Worm (Caenorhabditis elegans) whole organism, L4 larva: ENCODE measurements around the gene F28C10.1.
A peak's percentile ranks its signal among the peaks of the same experiment; 100 is the strongest.

Experiments used
- F26F4.8 ChIP-seq: fragments of 200-800 bp; sonication (Bioruptor generic); conservative IDR thresholded peaks from 2 replicates; pipeline ENCODE4 v1.3.6; 2022; ENCODE audit warnings: missing genetic modification characterization, missing compliant biosample characterization
- F37D6.2 ChIP-seq: sonication (generic microtip); optimal IDR thresholded peaks from 2 replicates; lab custom pipeline; 2016; ENCODE audit warnings: mild to moderate bottlenecking, missing genetic modification characterization, missing compliant biosample characterization
- Y5F2A.4 ChIP-seq: fragments of 200-800 bp; sonication (Bioruptor generic); optimal IDR thresholded peaks from 2 replicates; lab custom pipeline; 2018; ENCODE audit warnings: mild to moderate bottlenecking, missing genetic modification characterization, missing compliant biosample characterization
- ZK546.5 ChIP-seq, 2 experiments: sonication (generic microtip); optimal IDR thresholded peaks; 2 replicates each; lab custom pipeline; 2017; ENCODE audit warnings: missing biosample characterization in 2 of 2, missing genetic modification characterization in 2 of 2
- aha-1 ChIP-seq: fragments of 150-350 bp; peaks from one replicate; lab custom pipeline; 2014; ENCODE audit warnings: missing biosample characterization, missing genetic modification characterization
- attf-4 ChIP-seq: sonication (generic microtip); optimal IDR thresholded peaks from 3 replicates; lab custom pipeline; 2017; ENCODE audit warnings: missing biosample characterization, missing genetic modification characterization
- ceh-62 ChIP-seq: sonication (generic microtip); optimal IDR thresholded peaks from 2 replicates; lab custom pipeline; 2017; ENCODE audit warnings: missing biosample characterization, missing genetic modification characterization
- ceh-82 ChIP-seq: sonication (generic microtip); optimal IDR thresholded peaks from 2 replicates; lab custom pipeline; 2017; ENCODE audit warnings: missing biosample characterization, missing genetic modification characterization
- cey-2 ChIP-seq: sonication (generic microtip); optimal IDR thresholded peaks from 3 replicates; lab custom pipeline; 2017; ENCODE audit warnings: missing genetic modification characterization, mild to moderate bottlenecking, missing compliant biosample characterization, antibody characterized with exemption, borderline replicate concordance; ENCODE audit not compliant: insufficient read depth
- dmd-6 ChIP-seq: fragments of 200-800 bp; sonication (Bioruptor generic); IDR thresholded peaks from 2 replicates; pipeline ENCODE4 v1.3.6; 2022; ENCODE audit warnings: missing genetic modification reagents, missing genetic modification characterization, missing compliant biosample characterization
- dmd-9 ChIP-seq: fragments of 200-800 bp; sonication (Bioruptor generic); IDR thresholded peaks from 2 replicates; pipeline ENCODE4 v1.3.6; 2022; ENCODE audit warnings: missing genetic modification reagents, missing genetic modification characterization, missing compliant biosample characterization
- dpl-1 ChIP-seq: fragments of 150-350 bp; optimal IDR thresholded peaks from 2 replicates; lab custom pipeline; 2014; ENCODE audit warnings: missing biosample characterization, missing genetic modification reagents, missing genetic modification characterization
- egl-43 ChIP-seq: fragments of 200-800 bp; sonication (Bioruptor generic); IDR thresholded peaks from 2 replicates; pipeline ENCODE4 v1.3.6; 2022; ENCODE audit warnings: missing genetic modification reagents, missing genetic modification characterization, missing compliant biosample characterization
- gei-8 ChIP-seq: fragments of 200-800 bp; sonication (Bioruptor generic); optimal IDR thresholded peaks from 2 replicates; lab custom pipeline; 2018; ENCODE audit warnings: mild to moderate bottlenecking, missing genetic modification characterization, missing compliant biosample characterization
- hlh-11 ChIP-seq: fragments of 200-800 bp; sonication (Bioruptor generic); optimal IDR thresholded peaks from 2 replicates; lab custom pipeline; 2018; ENCODE audit warnings: mild to moderate bottlenecking, missing genetic modification characterization, missing compliant biosample characterization
- lin-1 ChIP-seq: fragments of 200-800 bp; sonication (Bioruptor generic); IDR thresholded peaks from 2 replicates; pipeline ENCODE4 v1.3.6; 2022; ENCODE audit warnings: missing genetic modification reagents, missing genetic modification characterization, missing compliant biosample characterization
- lin-29 ChIP-seq: fragments of 200-800 bp; sonication (Bioruptor generic); IDR thresholded peaks from 2 replicates; pipeline ENCODE4 v1.3.6; 2022; ENCODE audit warnings: missing genetic modification reagents, missing genetic modification characterization, missing compliant biosample characterization
- mdl-1 ChIP-seq, 2 experiments: fragments of 150-350 bp in 1 of 2; sonication (generic microtip) in 1 of 2; optimal IDR thresholded peaks; 2 replicates each; lab custom pipeline; 2014 to 2017; ENCODE audit warnings: missing biosample characterization in 2 of 2, missing genetic modification characterization in 2 of 2
- mep-1 ChIP-seq: fragments of 150-350 bp; sonication (generic microtip); optimal IDR thresholded peaks from 3 replicates; lab custom pipeline; 2014; ENCODE audit warnings: missing biosample characterization, missing genetic modification characterization
- mxl-2 ChIP-seq: fragments of 200-800 bp; sonication (Bioruptor generic); conservative IDR thresholded peaks from 2 replicates; pipeline ENCODE4 v1.3.6; 2022; ENCODE audit warnings: missing genetic modification reagents, missing genetic modification characterization, missing compliant biosample characterization
- mxl-3 ChIP-seq: fragments of 200-800 bp; sonication (Bioruptor generic); optimal IDR thresholded peaks from 2 replicates; lab custom pipeline; 2018; ENCODE audit warnings: mild to moderate bottlenecking, missing genetic modification characterization, missing compliant biosample characterization
- nhr-102 ChIP-seq: sonication (generic microtip); optimal IDR thresholded peaks from 2 replicates; lab custom pipeline; 2016; ENCODE audit warnings: mild to moderate bottlenecking, missing genetic modification characterization, moderate library complexity, missing compliant biosample characterization
- nhr-237 ChIP-seq: sonication (generic microtip); optimal IDR thresholded peaks from 2 replicates; lab custom pipeline; 2017; ENCODE audit warnings: missing biosample characterization, missing genetic modification characterization
- nhr-28 ChIP-seq: fragments of 150-350 bp; optimal IDR thresholded peaks from 2 replicates; lab custom pipeline; 2014; ENCODE audit warnings: missing biosample characterization, missing genetic modification characterization
- nhr-48 ChIP-seq: sonication (generic microtip); optimal IDR thresholded peaks from 2 replicates; lab custom pipeline; 2016; ENCODE audit warnings: mild to moderate bottlenecking, missing genetic modification characterization, missing compliant biosample characterization
- nhr-6 ChIP-seq: fragments of 150-350 bp; optimal IDR thresholded peaks from 2 replicates; lab custom pipeline; 2014; ENCODE audit warnings: missing biosample characterization, missing genetic modification characterization
- php-3 ChIP-seq: fragments of 200-800 bp; sonication (Bioruptor generic); IDR thresholded peaks from 2 replicates; pipeline ENCODE4 v1.3.6; 2022; ENCODE audit warnings: missing genetic modification reagents, missing genetic modification characterization, missing compliant biosample characterization
- pqm-1 ChIP-seq: sonication (generic microtip); optimal IDR thresholded peaks from 2 replicates; lab custom pipeline; 2017; ENCODE audit warnings: missing biosample characterization, missing genetic modification characterization
- set-16 ChIP-seq: fragments of 200-800 bp; sonication (Bioruptor generic); IDR thresholded peaks from 2 replicates; pipeline ENCODE4 v1.3.6; 2022; ENCODE audit warnings: missing genetic modification reagents, missing genetic modification characterization, missing compliant biosample characterization
- unc-62 ChIP-seq, 3 experiments: fragments of 150-350 bp in 1 of 3; sonication (generic microtip); optimal IDR thresholded peaks in 2 of 3; peaks in 1 of 3; 1 replicate in 1 of 3; 2 replicates in 2 of 3; lab custom pipeline; 2014 to 2017; ENCODE audit warnings: missing biosample characterization in 3 of 3, missing genetic modification characterization in 3 of 3, missing genetic modification reagents in 3 of 3, missing genotype in 1 of 3
- vab-7 ChIP-seq: fragments of 200-800 bp; sonication (Bioruptor generic); IDR thresholded peaks from 2 replicates; pipeline ENCODE4 v1.3.6; 2022; ENCODE audit warnings: missing genetic modification reagents, missing genetic modification characterization, missing compliant biosample characterization
- zip-2 ChIP-seq: fragments of 150-350 bp; optimal IDR thresholded peaks from 2 replicates; lab custom pipeline; 2014; ENCODE audit warnings: missing biosample characterization, missing genetic modification characterization

Gene F28C10.1

DNA sequence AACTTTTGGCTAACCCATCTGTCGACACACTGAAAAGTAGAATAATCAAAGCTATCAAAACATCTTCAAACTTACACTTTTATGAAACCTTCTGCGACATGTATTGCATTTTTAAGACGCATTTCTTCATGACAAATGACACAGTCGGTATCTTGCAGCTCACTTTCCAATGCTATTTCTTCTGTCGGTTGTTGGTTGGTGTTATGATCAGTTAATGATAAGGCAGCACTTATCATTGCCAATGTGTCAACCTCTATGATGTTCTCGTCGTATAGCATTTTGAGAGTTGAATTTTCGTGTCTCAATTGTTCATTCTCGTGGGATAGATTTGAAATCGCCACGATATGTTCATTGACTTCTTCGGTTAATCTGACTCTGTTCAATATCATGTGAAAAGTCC is 10.5 kb downstream of the F28C10.1 start (continued):
- no peak for TF ChIP-seq dmd-9 (GFP tag; lab: Robert Waterston, UW)
- TF ChIP-seq, all 104 proteins: peak for 10

ce11 chrX:553875-554274 is 11.0 kb downstream of the F28C10.1 start, which contains the start of gene F57C12.6:
Gene F57C12.6, minus strand, starts transcription at chrX:553975.
- no peak for TF ChIP-seq nhr-48 (tag; lab: Kevin White, UChicago)
- TF ChIP-seq cey-2 (tag; lab: Kevin White, UChicago): no peak
- no peak for TF ChIP-seq ZK546.5 (tag; optimal IDR thresholded peaks at IDR 0.05; lab: Kevin White, UChicago)
- TF ChIP-seq vab-7 (GFP tag; lab: Robert Waterston, UW): no peak
- TF ChIP-seq set-16: no peak
- TF ChIP-seq nhr-6 (tag; lab: Kevin White, UChicago): no peak
- TF ChIP-seq ceh-82: no peak

- TF ChIP-seq mdl-1 (tag; optimal IDR thresholded peaks at IDR 0.05; lab: Kevin White, UChicago) (no peak), ceh-62 (no peak), nhr-237 (tag; lab: Kevin White, UChicago) (no peak), unc-62 (GFP tag; optimal IDR thresholded peaks at IDR 0.05 in 1 of 2; lab: Kevin White, UChicago) (peak in 1 of 2 experiments; percentile 92), unc-62 (tag; optimal IDR thresholded peaks at IDR 0.05; lab: Kevin White, UChicago) (no peak), zip-2 (no peak), php-3 (GFP tag; lab: Robert Waterston, UW) (peak; percentile 66; the same call in 1 of the 2 replicates), lin-1 (GFP tag; lab: Robert Waterston, UW) (no peak), nhr-6 (tag; lab: Kevin White, UChicago) (no peak), mxl-3 (GFP tag; lab: Kevin White, UChicago) (no peak), Y5F2A.4 (no peak), aha-1 (tag; lab: Kevin White, UChicago) (peak; percentile 41), F37D6.2 (tag; lab: Kevin White, UChicago) (no peak), hlh-11 (tag; lab: Kevin White, UChicago) (peak; percentile 28), attf-4 (tag; lab: Kevin White, UChicago) (no peak), nhr-102 (tag; lab: Kevin White, UChicago) (no peak), egl-43 (GFP tag; lab: Robert Waterston, UW) (no peak), dmd-6 (peak; percentile 45; the same call in 1 of the 2 replicates), nhr-28 (tag; lab: Kevin White, UChicago) (peak; percentile 4), pqm-1 (tag; lab: Kevin White, UChicago) (peak; percentile 70), dpl-1 (GFP tag; lab: Kevin White, UChicago) (no peak)
These were observed 12.3 kb downstream of the F28C10.1 start for ce11 chrX:555043-555791.

DNA sequence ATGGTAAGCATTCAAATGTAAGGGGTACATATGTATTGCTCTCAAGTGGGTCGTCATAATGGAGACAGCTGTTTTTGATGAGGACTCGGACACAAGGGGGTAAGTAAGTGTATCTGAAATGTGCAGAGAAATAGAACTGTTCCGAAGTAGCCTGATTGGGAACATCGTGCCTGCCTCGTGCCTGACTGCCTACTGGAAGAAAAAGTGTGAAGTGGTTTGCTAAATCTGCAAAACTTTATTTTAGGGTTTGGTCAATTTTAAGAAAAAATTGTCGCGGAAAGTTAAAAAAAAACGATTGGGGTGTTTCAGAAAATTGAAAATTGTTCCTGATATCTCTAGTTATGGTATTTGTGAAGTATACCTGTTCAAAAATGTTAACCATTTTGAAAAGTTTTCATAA is 14.3 kb downstream of the F28C10.1 start, which contains the start of gene hlh-19:
TSS of gene hlh-19 (minus strand) at position 101 of the 400 bp plus-strand sequence.
- TF ChIP-seq unc-62 (GFP tag; optimal IDR thresholded peaks at IDR 0.05 in 1 of 2; lab: Kevin White, UChicago) (peak in 1 of 2 experiments; percentile 25), unc-62 (tag; optimal IDR thresholded peaks at IDR 0.05; lab: Kevin White, UChicago) (no peak), lin-29 (GFP tag; lab: Robert Waterston, UW) (no peak)

DNA sequence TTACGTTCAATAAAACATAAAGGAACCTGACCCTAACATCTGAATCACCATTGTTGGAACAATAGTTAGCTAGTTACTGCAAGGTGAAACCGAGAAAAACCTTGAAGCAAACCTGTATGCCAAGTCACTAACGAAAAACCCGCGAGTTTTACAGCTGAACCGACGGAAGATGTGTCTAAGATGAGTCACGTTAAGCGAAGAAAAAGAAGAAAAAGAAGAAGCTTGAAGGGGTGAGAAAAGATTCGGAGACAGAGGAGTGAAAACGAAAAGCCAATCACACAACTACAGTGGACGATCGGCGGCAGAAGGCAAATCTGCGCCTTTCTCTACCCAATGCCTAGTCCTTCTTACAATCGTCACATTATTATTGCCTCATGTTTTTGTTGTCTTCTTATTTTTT is 14.9 kb downstream of the F28C10.1 start, which contains the start of gene nas-38:
TSS of gene nas-38 (plus strand) at position 301 of the 400 bp plus-strand sequence.
- no peak for TF ChIP-seq Y5F2A.4
- no peak for TF ChIP-seq F26F4.8
- no peak for TF ChIP-seq mep-1
- no peak for TF ChIP-seq vab-7 (GFP tag; lab: Robert Waterston, UW)
- no peak for TF ChIP-seq gei-8 (GFP tag; lab: Kevin White, UChicago)
- no peak for TF ChIP-seq mxl-2
- TF ChIP-seq zip-2: no peak
- no peak for TF ChIP-seq mxl-3 (GFP tag; lab: Kevin White, UChicago)
